Fruit fly (Drosophila melanogaster) whole organism, pupa: ENCODE results near the gene Pcyt1.
A peak's percentile ranks its signal among the peaks of the same experiment; 100 is the strongest.

Source experiments
- CG10348 ChIP-seq: fragments of 200-800 bp; sonication (Bioruptor generic); IDR thresholded peaks from 2 replicates; pipeline ENCODE4 v1.3.6; 2022; ENCODE audit warnings: missing biosample characterization, missing genetic modification characterization
- CG12605 ChIP-seq: fragments of 200-800 bp; sonication (Bioruptor generic); IDR thresholded peaks from 2 replicates; pipeline ENCODE4 v1.3.6; 2022; ENCODE audit warnings: missing biosample characterization, missing genetic modification characterization
- CG13204 ChIP-seq: fragments of 200-800 bp; sonication (Bioruptor generic); optimal IDR thresholded peaks from 2 replicates; lab custom pipeline; 2018; ENCODE audit warnings: missing biosample characterization, mild to moderate bottlenecking, missing genetic modification characterization, moderate library complexity
- CG14655 ChIP-seq: fragments of 200-800 bp; sonication (Bioruptor generic); optimal IDR thresholded peaks from 3 replicates; lab custom pipeline; 2017; ENCODE audit warnings: mild to moderate bottlenecking, missing biosample characterization, missing genetic modification reagents, missing genetic modification characterization
- CG15710 ChIP-seq: fragments of 200-800 bp; sonication (Bioruptor generic); optimal IDR thresholded peaks from 2 replicates; lab custom pipeline; 2018; ENCODE audit warnings: missing biosample characterization, mild to moderate bottlenecking, missing genetic modification characterization, moderate library complexity
- CG17806 ChIP-seq: fragments of 200-800 bp; sonication (Bioruptor generic); optimal IDR thresholded peaks from 2 replicates; lab custom pipeline; 2018; ENCODE audit warnings: missing biosample characterization, mild to moderate bottlenecking, missing genetic modification characterization, moderate library complexity
- CG32121 ChIP-seq: fragments of 200-800 bp; sonication (Bioruptor generic); IDR thresholded peaks from 2 replicates; pipeline ENCODE4 v1.3.6; 2022; ENCODE audit warnings: missing biosample characterization, missing genetic modification characterization
- CG34367 ChIP-seq: fragments of 200-800 bp; sonication (Bioruptor generic); optimal IDR thresholded peaks from 2 replicates; lab custom pipeline; 2018; ENCODE audit warnings: missing biosample characterization, mild to moderate bottlenecking, missing genetic modification characterization
- CG4496 ChIP-seq: fragments of 200-800 bp; sonication (Bioruptor generic); IDR thresholded peaks from 3 replicates; pipeline ENCODE4 v1.3.6; 2022; ENCODE audit warnings: missing biosample characterization, missing genetic modification characterization
- CG8159 ChIP-seq: fragments of 200-800 bp; sonication (Bioruptor generic); optimal IDR thresholded peaks from 3 replicates; lab custom pipeline; 2018; ENCODE audit warnings: missing biosample characterization, mild to moderate bottlenecking, missing genetic modification characterization, moderate library complexity
- CG8301 ChIP-seq: fragments of 200-800 bp; sonication (Bioruptor generic); optimal IDR thresholded peaks from 2 replicates; lab custom pipeline; 2018; ENCODE audit warnings: missing biosample characterization, mild to moderate bottlenecking, missing genetic modification characterization
- CG9948 ChIP-seq: fragments of 200-800 bp; sonication (Bioruptor generic); optimal IDR thresholded peaks from 2 replicates; lab custom pipeline; 2018; ENCODE audit warnings: missing biosample characterization, mild to moderate bottlenecking, missing genetic modification characterization, moderate library complexity
- D1 ChIP-seq: fragments of 200-800 bp; sonication (Bioruptor generic); optimal IDR thresholded peaks from 2 replicates; lab custom pipeline; 2018; ENCODE audit warnings: missing biosample characterization, mild to moderate bottlenecking, missing genetic modification characterization, moderate library complexity
- EcR ChIP-seq: fragments of 200-800 bp; sonication (Bioruptor generic); optimal IDR thresholded peaks from 3 replicates; lab custom pipeline; 2019; ENCODE audit warnings: missing biosample characterization, missing genetic modification characterization, mild to moderate bottlenecking, moderate library complexity, missing genetic modification reagents
- Ets98B ChIP-seq: fragments of 200-800 bp; sonication (Bioruptor generic); IDR thresholded peaks from 2 replicates; pipeline ENCODE4 v1.3.6; 2022; ENCODE audit warnings: missing biosample characterization, missing genetic modification characterization
- Pif1A ChIP-seq: fragments of 200-800 bp; sonication (Bioruptor generic); optimal IDR thresholded peaks from 3 replicates; lab custom pipeline; 2016; ENCODE audit warnings: missing biosample characterization, missing genetic modification characterization
- Pif1B ChIP-seq: fragments of 200-800 bp; sonication (Bioruptor generic); optimal IDR thresholded peaks from 3 replicates; lab custom pipeline; 2016; ENCODE audit warnings: missing biosample characterization, missing genetic modification characterization
- Snoo ChIP-seq: fragments of 200-800 bp; sonication (Bioruptor generic); optimal IDR thresholded peaks from 3 replicates; lab custom pipeline; 2017; ENCODE audit warnings: missing biosample characterization, mild to moderate bottlenecking, missing genetic modification characterization, inconsistent platforms
- fd96Ca ChIP-seq: fragments of 200-800 bp; sonication (Bioruptor generic); IDR thresholded peaks from 3 replicates; pipeline ENCODE4 v1.3.6; 2022; ENCODE audit warnings: missing biosample characterization, missing genetic modification characterization
- gl ChIP-seq: fragments of 200-800 bp; sonication (Bioruptor generic); optimal IDR thresholded peaks from 2 replicates; lab custom pipeline; 2018; ENCODE audit warnings: missing biosample characterization, mild to moderate bottlenecking, missing genetic modification characterization
- rn ChIP-seq: fragments of 200-800 bp; sonication (Bioruptor generic); IDR thresholded peaks from 2 replicates; pipeline ENCODE4 v1.3.6; 2022; ENCODE audit warnings: missing biosample characterization, missing genetic modification characterization

Gene Pcyt1

dm6 chr3L:1565092-1565491 lies 19.2 kb downstream of the Pcyt1 start, which contains the start of gene CG12003:
CG12003 (plus strand) TSS chr3L:1565392.
- TF ChIP-seq fd96Ca (GFP tag; lab: Robert Waterston, UW) = no peak
- TF ChIP-seq CG14655 = no peak
- TF ChIP-seq Ets98B (GFP tag; lab: Robert Waterston, UW) = no peak
- TF ChIP-seq CG4496 (GFP tag; lab: Robert Waterston, UW) = no peak
- TF ChIP-seq CG10348 (GFP tag; lab: Robert Waterston, UW) = no peak
- no peak for TF ChIP-seq CG13204 (GFP tag; lab: Kevin White, UChicago)
- TF ChIP-seq D1 (tag; lab: Kevin White, UChicago) = no peak
- TF ChIP-seq CG34367 (tag; lab: Kevin White, UChicago) = no peak
- TF ChIP-seq Pif1A = no peak
- no peak for TF ChIP-seq EcR (GFP tag; lab: Kevin White, UChicago)
- TF ChIP-seq Pif1B (GFP tag; lab: Kevin White, UChicago) = no peak
- TF ChIP-seq CG9948 (tag; lab: Kevin White, UChicago) = no peak
- no peak for TF ChIP-seq CG8159 (tag; lab: Kevin White, UChicago)
- TF ChIP-seq rn (GFP tag; lab: Robert Waterston, UW) = no peak
- no peak for TF ChIP-seq Snoo (tag; lab: Kevin White, UChicago)

DNA sequence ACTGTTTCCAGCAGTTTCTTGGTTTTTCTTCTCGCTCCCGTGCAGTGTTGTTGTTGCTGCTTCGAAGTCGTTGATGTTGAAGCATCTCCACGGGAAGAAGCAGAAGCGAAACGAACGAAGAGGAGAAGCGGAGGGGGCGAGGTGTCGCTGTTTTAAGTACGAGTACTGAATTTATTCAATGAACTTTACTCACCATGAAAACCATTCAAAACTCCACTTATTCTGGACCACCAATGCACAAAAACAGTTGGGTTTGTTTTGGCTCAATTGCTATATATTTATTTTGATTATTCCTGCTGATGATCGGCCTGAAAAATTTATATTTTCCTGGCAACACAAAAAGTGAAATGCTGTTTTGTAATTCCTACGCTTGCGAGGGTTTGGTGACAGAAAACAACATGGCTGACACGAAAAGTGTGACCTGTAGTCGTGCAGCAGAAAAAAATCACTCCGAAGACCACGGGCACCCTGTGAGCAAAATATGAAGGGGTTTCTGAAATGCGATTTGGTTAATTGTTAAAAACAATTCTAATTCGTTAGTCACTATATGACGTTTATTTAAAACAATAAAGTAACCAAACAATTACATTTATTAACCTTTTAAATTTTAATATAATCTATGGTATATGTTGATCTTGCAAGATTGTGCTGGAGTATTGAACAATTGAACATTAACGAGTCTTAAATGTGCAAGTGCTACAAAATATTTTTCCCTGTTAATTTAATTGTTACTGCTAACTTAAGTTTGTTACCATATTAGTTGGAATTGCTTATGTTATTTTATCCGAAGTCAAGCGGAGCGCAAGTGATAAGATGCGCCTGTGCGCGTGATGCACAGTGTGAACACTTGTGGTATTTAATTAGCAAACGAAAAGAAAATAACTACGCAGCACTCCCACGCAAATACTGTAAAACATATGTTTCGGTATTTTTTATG lies 22.6 kb downstream of the Pcyt1 start, which contains the start of gene CG7879:
TSS of gene CG7879 (minus strand) at position 384 of the 937 bp plus-strand sequence.
- TF ChIP-seq Snoo (tag; lab: Kevin White, UChicago) (no peak), D1 (tag; lab: Kevin White, UChicago) (no peak), CG9948 (tag; lab: Kevin White, UChicago) (no peak), gl (no peak), CG10348 (GFP tag; lab: Robert Waterston, UW) (no peak), CG14655 (no peak), CG17806 (tag; lab: Kevin White, UChicago) (no peak), CG12605 (GFP tag; lab: Robert Waterston, UW) (no peak), CG34367 (tag; lab: Kevin White, UChicago) (no peak), CG8159 (tag; lab: Kevin White, UChicago) (peak; percentile 25), Pif1A (no peak), CG4496 (GFP tag; lab: Robert Waterston, UW) (0 out of 3 replicates have a peak, but pooled peaks have one; percentile 17), CG8301 (tag; lab: Kevin White, UChicago) (no peak), CG32121 (no peak), CG13204 (GFP tag; lab: Kevin White, UChicago) (no peak), fd96Ca (GFP tag; lab: Robert Waterston, UW) (peak; percentile 34; the same call in 1 of the 3 replicates), EcR (GFP tag; lab: Kevin White, UChicago) (peak; percentile 55), Pif1B (GFP tag; lab: Kevin White, UChicago) (peak; percentile 46), CG15710 (tag; lab: Kevin White, UChicago) (peak; percentile 18), rn (GFP tag; lab: Robert Waterston, UW) (no peak), Ets98B (GFP tag; lab: Robert Waterston, UW) (no peak; the same call in 1 of the 2 replicates)

- TF ChIP-seq EcR (GFP tag; lab: Kevin White, UChicago) = peak; percentile 75
- no peak for TF ChIP-seq fd96Ca (GFP tag; lab: Robert Waterston, UW)
- no peak for TF ChIP-seq gl
Observed at dm6 chr3L:1569162-1569965, 23.5 kb downstream of the Pcyt1 start, which contains the start of gene Tmep. Tmep (plus strand) TSS chr3L:1569181.

DNA sequence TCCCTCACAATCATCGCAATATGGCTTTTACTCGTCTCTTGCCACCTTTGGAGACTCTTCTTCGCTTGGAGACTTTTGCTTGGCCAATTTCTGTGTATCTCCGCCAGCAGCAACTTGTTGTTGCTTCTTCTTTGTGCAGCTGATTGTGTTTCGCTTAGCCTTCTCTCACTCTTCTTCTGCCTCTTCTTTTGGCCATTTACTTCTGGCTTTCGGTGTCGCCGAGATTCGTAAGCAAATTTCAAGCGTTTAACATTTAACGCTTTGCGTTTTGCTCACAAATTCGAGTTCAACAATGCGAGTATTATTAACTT lies 24.0 kb downstream of the Pcyt1 start:
- TF ChIP-seq Ets98B (GFP tag; lab: Robert Waterston, UW) = no peak
- TF ChIP-seq CG32121 = 0 out of 2 replicates have a peak, but pooled peaks have one; percentile 28
- TF ChIP-seq Snoo (tag; lab: Kevin White, UChicago) = no peak
- TF ChIP-seq CG10348 (GFP tag; lab: Robert Waterston, UW) = no peak
- TF ChIP-seq CG8301 (tag; lab: Kevin White, UChicago) = no peak
- no peak for TF ChIP-seq CG9948 (tag; lab: Kevin White, UChicago)
- TF ChIP-seq CG17806 (tag; lab: Kevin White, UChicago) = no peak
- TF ChIP-seq gl = no peak
- peak; percentile 44 for TF ChIP-seq EcR (GFP tag; lab: Kevin White, UChicago)
- TF ChIP-seq fd96Ca (GFP tag; lab: Robert Waterston, UW) = no peak
- no peak for TF ChIP-seq CG13204 (GFP tag; lab: Kevin White, UChicago)
- TF ChIP-seq CG14655 = no peak
- TF ChIP-seq Pif1A = no peak
- no peak for TF ChIP-seq rn (GFP tag; lab: Robert Waterston, UW)
- TF ChIP-seq CG12605 (GFP tag; lab: Robert Waterston, UW) = peak; percentile 64
- no peak for TF ChIP-seq CG4496 (GFP tag; lab: Robert Waterston, UW)
- no peak for TF ChIP-seq CG34367 (tag; lab: Kevin White, UChicago)
- TF ChIP-seq Pif1B (GFP tag; lab: Kevin White, UChicago) = no peak
- TF ChIP-seq, all 21 proteins: peak for 3

- TF ChIP-seq CG15710 (tag; lab: Kevin White, UChicago) = no peak
- TF ChIP-seq CG17806 (tag; lab: Kevin White, UChicago) = no peak
Observed at dm6 chr3L:1571077-1571476, 25.2 kb downstream of the Pcyt1 start.
